Worm (Caenorhabditis elegans) whole organism, young adult: ENCODE results near the gene his-63.
"Not testable (repeated sequence)": the region's sequence is repeated elsewhere in the genome, so short reads cannot be mapped to it uniquely, and the experiment has no call there.

ENCODE experiments used
- B0336.3 ChIP-seq: fragments of 200-800 bp; sonication (Bioruptor generic); IDR thresholded peaks from 2 replicates; pipeline ENCODE4 v1.3.6; 2022; ENCODE audit warnings: missing genetic modification characterization, missing compliant biosample characterization
- D2030.7 ChIP-seq: fragments of 200-800 bp; sonication (Bioruptor generic); IDR thresholded peaks from 2 replicates; pipeline ENCODE4 v1.3.6; 2022; ENCODE audit warnings: missing genetic modification reagents, missing genetic modification characterization, missing compliant biosample characterization
- F33H1.4 ChIP-seq: fragments of 200-800 bp; sonication (Bioruptor generic); IDR thresholded peaks from 2 replicates; pipeline ENCODE4 v1.3.6; 2022; ENCODE audit warnings: missing genetic modification reagents, missing genetic modification characterization, missing compliant biosample characterization
- F39B2.1 ChIP-seq: fragments of 200-800 bp; sonication (Bioruptor generic); IDR thresholded peaks from 2 replicates; pipeline ENCODE4 v1.3.6; 2022; ENCODE audit warnings: missing genetic modification reagents, missing genetic modification characterization, missing compliant biosample characterization
- F49E8.2 ChIP-seq: sonication (generic microtip); optimal IDR thresholded peaks from 3 replicates; lab custom pipeline; 2017; ENCODE audit warnings: missing genetic modification characterization, mild to moderate bottlenecking, missing compliant biosample characterization, antibody characterized with exemption, moderate library complexity; ENCODE audit not compliant: insufficient read depth
- Y53G8AR.9 ChIP-seq: fragments of 200-800 bp; sonication (Bioruptor generic); conservative IDR thresholded peaks from 2 replicates; pipeline ENCODE4 v1.3.6; 2022; ENCODE audit warnings: missing genetic modification reagents, missing genetic modification characterization, missing compliant biosample characterization
- Y56A3A.18 ChIP-seq: fragments of 200-800 bp; sonication (Bioruptor generic); IDR thresholded peaks from 2 replicates; pipeline ENCODE4 v1.3.6; 2022; ENCODE audit warnings: missing genetic modification reagents, missing genetic modification characterization, missing compliant biosample characterization
- Y79H2A.3 ChIP-seq: fragments of 200-800 bp; sonication (Bioruptor generic); conservative IDR thresholded peaks from 2 replicates; pipeline ENCODE4 v1.3.6; 2022; ENCODE audit warnings: missing genetic modification reagents, missing genetic modification characterization, missing compliant biosample characterization
- aptf-2 ChIP-seq: fragments of 200-800 bp; sonication (Bioruptor generic); conservative IDR thresholded peaks from 2 replicates; pipeline ENCODE4 v1.3.6; 2022; ENCODE audit warnings: missing genetic modification reagents, missing genetic modification characterization, missing compliant biosample characterization
- aptf-3 ChIP-seq: fragments of 200-800 bp; sonication (Bioruptor generic); IDR thresholded peaks from 2 replicates; pipeline ENCODE4 v1.3.6; 2022; ENCODE audit warnings: missing genetic modification characterization, missing compliant biosample characterization
- attf-6 ChIP-seq: fragments of 200-800 bp; sonication (Bioruptor generic); IDR thresholded peaks from 2 replicates; pipeline ENCODE4 v1.3.6; 2022; ENCODE audit warnings: missing genetic modification reagents, missing genetic modification characterization, missing compliant biosample characterization
- cebp-2 ChIP-seq: fragments of 200-800 bp; sonication (Bioruptor generic); IDR thresholded peaks from 2 replicates; pipeline ENCODE4 v1.3.6; 2022; ENCODE audit warnings: missing genetic modification characterization, missing compliant biosample characterization
- ceh-100 ChIP-seq: fragments of 200-800 bp; sonication (Bioruptor generic); IDR thresholded peaks from 2 replicates; pipeline ENCODE4 v1.3.6; 2022; ENCODE audit warnings: missing genetic modification reagents, missing genetic modification characterization, missing compliant biosample characterization
- ceh-58 ChIP-seq: fragments of 200-800 bp; sonication (Bioruptor generic); IDR thresholded peaks from 2 replicates; pipeline ENCODE4 v1.3.6; 2022; ENCODE audit warnings: missing genetic modification characterization, missing compliant biosample characterization
- ceh-91 ChIP-seq: fragments of 200-800 bp; sonication (Bioruptor generic); IDR thresholded peaks from 2 replicates; pipeline ENCODE4 v1.3.6; 2022; ENCODE audit warnings: missing genetic modification reagents, missing genetic modification characterization, missing compliant biosample characterization
- dox-1 ChIP-seq: fragments of 200-800 bp; sonication (Bioruptor generic); IDR thresholded peaks from 2 replicates; pipeline ENCODE4 v1.3.6; 2022; ENCODE audit warnings: missing genetic modification reagents, missing genetic modification characterization, missing compliant biosample characterization
- egl-44 ChIP-seq: fragments of 200-800 bp; sonication (Bioruptor generic); IDR thresholded peaks from 2 replicates; pipeline ENCODE4 v1.3.6; 2022; ENCODE audit warnings: missing genetic modification reagents, missing genetic modification characterization, missing compliant biosample characterization
- egrh-3 ChIP-seq: fragments of 200-800 bp; sonication (Bioruptor generic); IDR thresholded peaks from 2 replicates; pipeline ENCODE4 v1.3.6; 2022; ENCODE audit warnings: missing genetic modification reagents, missing genetic modification characterization, missing compliant biosample characterization
- ekl-4 ChIP-seq: fragments of 200-800 bp; sonication (Bioruptor generic); IDR thresholded peaks from 2 replicates; pipeline ENCODE4 v1.3.6; 2022; ENCODE audit warnings: missing genetic modification reagents, missing genetic modification characterization, missing compliant biosample characterization
- hmg-1.2 ChIP-seq: fragments of 200-800 bp; sonication (Bioruptor generic); IDR thresholded peaks from 2 replicates; pipeline ENCODE4 v1.3.6; 2022; ENCODE audit warnings: missing genetic modification reagents, missing genetic modification characterization, missing compliant biosample characterization
- hmg-20 ChIP-seq: fragments of 200-800 bp; sonication (Bioruptor generic); IDR thresholded peaks from 2 replicates; pipeline ENCODE4 v1.3.6; 2022; ENCODE audit warnings: missing genetic modification reagents, missing genetic modification characterization, missing compliant biosample characterization
- hrde-1 ChIP-seq: sonication (generic microtip); optimal IDR thresholded peaks from 2 replicates; lab custom pipeline; 2016; ENCODE audit warnings: missing genetic modification characterization, mild to moderate bottlenecking, missing compliant biosample characterization, moderate library complexity, missing genotype, missing genetic modification reagents, borderline replicate concordance
- hsf-1 ChIP-seq: fragments of 200-800 bp; sonication (Bioruptor generic); IDR thresholded peaks from 2 replicates; pipeline ENCODE4 v1.3.6; 2022; ENCODE audit warnings: missing genetic modification reagents, missing genetic modification characterization, missing compliant biosample characterization
- lin-26 ChIP-seq: fragments of 200-800 bp; sonication (Bioruptor generic); IDR thresholded peaks from 2 replicates; pipeline ENCODE4 v1.3.6; 2022; ENCODE audit warnings: missing genetic modification reagents, missing genetic modification characterization, missing compliant biosample characterization
- lin-54 ChIP-seq: fragments of 200-800 bp; sonication (Bioruptor generic); optimal IDR thresholded peaks from 2 replicates; lab custom pipeline; 2018; ENCODE audit warnings: mild to moderate bottlenecking, missing genetic modification characterization, missing compliant biosample characterization
- lsl-1 ChIP-seq: fragments of 200-800 bp; sonication (Bioruptor generic); optimal IDR thresholded peaks from 2 replicates; lab custom pipeline; 2018; ENCODE audit warnings: mild to moderate bottlenecking, missing genetic modification characterization, moderate library complexity, missing compliant biosample characterization
- madf-3 ChIP-seq: fragments of 200-800 bp; sonication (Bioruptor generic); IDR thresholded peaks from 2 replicates; pipeline ENCODE4 v1.3.6; 2022; ENCODE audit warnings: missing genetic modification reagents, missing genetic modification characterization, missing compliant biosample characterization
- madf-6 ChIP-seq: fragments of 200-800 bp; sonication (Bioruptor generic); IDR thresholded peaks from 2 replicates; pipeline ENCODE4 v1.3.6; 2022; ENCODE audit warnings: missing genetic modification reagents, missing genetic modification characterization, missing compliant biosample characterization
- madf-8 ChIP-seq: fragments of 200-800 bp; sonication (Bioruptor generic); conservative IDR thresholded peaks from 2 replicates; pipeline ENCODE4 v1.3.6; 2022; ENCODE audit warnings: missing genetic modification reagents, missing genetic modification characterization, missing compliant biosample characterization
- mcd-1 ChIP-seq: fragments of 200-800 bp; sonication (Bioruptor generic); IDR thresholded peaks from 2 replicates; pipeline ENCODE4 v1.3.6; 2022; ENCODE audit warnings: missing genetic modification reagents, missing genetic modification characterization, missing compliant biosample characterization
- nfya-2 ChIP-seq: fragments of 200-800 bp; sonication (Bioruptor generic); IDR thresholded peaks from 2 replicates; pipeline ENCODE4 v1.3.6; 2022; ENCODE audit warnings: missing genetic modification reagents, missing genetic modification characterization, missing compliant biosample characterization
- pbrm-1 ChIP-seq: fragments of 200-800 bp; sonication (Bioruptor generic); IDR thresholded peaks from 2 replicates; pipeline ENCODE4 v1.3.6; 2022; ENCODE audit warnings: missing genetic modification reagents, missing genetic modification characterization, missing compliant biosample characterization
- snpc-3.4 ChIP-seq: sonication (generic microtip); optimal IDR thresholded peaks from 2 replicates; lab custom pipeline; 2017; ENCODE audit warnings: missing genetic modification characterization, mild to moderate bottlenecking, missing compliant biosample characterization, antibody characterized with exemption, moderate library complexity, missing genotype, missing genetic modification reagents
- snpc-4 ChIP-seq, 5 experiments: fragments of 150-350 bp in 1 of 5; sonication (generic microtip) in 4 of 5; optimal IDR thresholded peaks; 2 replicates each; lab custom pipeline; 2014 to 2018; ENCODE audit warnings: missing genetic modification characterization in 5 of 5, missing biosample characterization in 3 of 5, antibody characterized with exemption in 2 of 5, mild to moderate bottlenecking in 2 of 5, missing compliant biosample characterization in 2 of 5, missing genotype in 2 of 5, moderate library complexity in 2 of 5, missing genetic modification reagents in 1 of 5
- tbp1 ChIP-seq: fragments of 200-800 bp; sonication (Bioruptor generic); optimal IDR thresholded peaks from 2 replicates; lab custom pipeline; 2018; ENCODE audit warnings: mild to moderate bottlenecking, missing genetic modification characterization, missing compliant biosample characterization
- xnd-1 ChIP-seq: sonication (generic microtip); optimal IDR thresholded peaks from 2 replicates; lab custom pipeline; 2016; ENCODE audit warnings: missing genotype, missing genetic modification reagents, missing genetic modification characterization, missing compliant biosample characterization
- ztf-28 ChIP-seq: fragments of 200-800 bp; sonication (Bioruptor generic); IDR thresholded peaks from 2 replicates; pipeline ENCODE4 v1.3.6; 2022; ENCODE audit warnings: missing genetic modification reagents, missing genetic modification characterization, missing compliant biosample characterization

Gene his-63

DNA sequence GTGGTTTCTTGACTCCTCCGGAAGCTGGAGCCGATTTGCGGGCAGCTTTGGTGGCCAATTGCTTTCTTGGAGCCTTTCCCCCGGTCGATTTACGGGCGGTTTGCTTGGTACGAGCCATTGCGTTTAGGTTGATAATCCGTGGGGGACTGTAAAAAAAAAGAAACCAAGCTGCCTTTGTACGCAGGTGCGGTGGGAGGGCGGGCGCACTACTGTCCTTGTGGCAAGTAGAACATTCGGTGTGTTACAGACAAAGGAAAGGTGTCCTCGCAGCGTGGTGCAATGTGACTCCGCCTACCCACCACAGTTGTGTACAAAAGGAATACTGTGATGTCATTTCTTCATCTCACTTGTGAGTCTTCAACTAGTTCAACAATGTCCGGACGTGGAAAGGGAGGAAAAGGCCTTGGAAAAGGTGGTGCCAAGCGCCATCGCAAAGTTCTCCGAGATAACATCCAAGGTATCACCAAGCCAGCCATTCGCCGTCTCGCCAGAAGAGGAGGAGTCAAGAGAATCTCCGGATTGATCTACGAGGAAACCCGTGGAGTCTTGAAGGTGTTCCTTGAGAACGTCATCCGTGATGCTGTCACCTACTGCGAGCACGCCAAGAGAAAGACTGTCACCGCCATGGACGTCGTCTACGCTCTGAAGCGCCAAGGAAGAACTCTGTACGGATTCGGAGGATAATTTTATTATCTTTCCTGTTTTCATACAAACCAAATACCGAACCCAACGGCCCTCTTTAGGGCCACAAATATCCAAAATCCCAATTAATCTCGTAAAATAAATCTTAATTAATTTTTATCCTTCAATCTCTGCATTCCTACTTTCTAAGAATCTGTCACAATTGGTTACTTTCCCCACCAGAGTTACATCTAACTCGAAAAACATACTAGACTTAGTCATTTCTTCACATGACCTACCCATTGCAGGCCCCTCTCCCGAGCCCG is at the start of gene his-63, which contains the start of gene his-64:
TSS of gene his-63 (minus strand) at position 118 of the 947 bp plus-strand sequence.
TSS of gene his-64 (plus strand) at position 373 of the 947 bp plus-strand sequence.
- peak; percentile 66 for TF ChIP-seq Y53G8AR.9 (GFP tag; lab: Robert Waterston, UW)
- peak; percentile 43 for TF ChIP-seq madf-8 (GFP tag; lab: Robert Waterston, UW)
- TF ChIP-seq F39B2.1 (GFP tag; lab: Robert Waterston, UW) = peak; percentile 99
- peak; percentile 12; the same call in 1 of the 2 replicates for TF ChIP-seq egl-44 (GFP tag; lab: Robert Waterston, UW)
- TF ChIP-seq lsl-1 (GFP tag; lab: Kevin White, UChicago) = peak; percentile 25
- TF ChIP-seq B0336.3 (GFP tag; lab: Robert Waterston, UW) = peak; percentile 61; the same call in 1 of the 2 replicates
- TF ChIP-seq cebp-2 (GFP tag; lab: Robert Waterston, UW) = 0 out of 2 replicates have a peak, but pooled peaks have one; percentile 28
- peak; percentile 62; the same call in 1 of the 2 replicates for TF ChIP-seq pbrm-1 (GFP tag; lab: Robert Waterston, UW)
- not testable (repeated sequence) for TF ChIP-seq snpc-4 (GFP tag; optimal IDR thresholded peaks at IDR 0.05; lab: Kevin White, UChicago)
- TF ChIP-seq snpc-4 (tag; optimal IDR thresholded peaks at IDR 0.05; lab: Kevin White, UChicago) = peak in 1 of 4 experiments; percentile 25
- peak; percentile 62; the same call in 1 of the 2 replicates for TF ChIP-seq Y79H2A.3 (GFP tag; lab: Robert Waterston, UW)
- peak; percentile 54 for TF ChIP-seq F33H1.4 (GFP tag; lab: Robert Waterston, UW)
- peak; percentile 90 for TF ChIP-seq dox-1 (GFP tag; lab: Robert Waterston, UW)
- peak; percentile 39 for TF ChIP-seq snpc-3.4 (tag; lab: Kevin White, UChicago)
- TF ChIP-seq lin-54 (GFP tag; lab: Kevin White, UChicago) = peak; percentile 5
- TF ChIP-seq attf-6 (GFP tag; lab: Robert Waterston, UW) = peak; percentile 35; the same call in 1 of the 2 replicates
- 0 out of 2 replicates have a peak, but pooled peaks have one; percentile 28 for TF ChIP-seq aptf-3 (GFP tag; lab: Robert Waterston, UW)
- TF ChIP-seq D2030.7 (GFP tag; lab: Robert Waterston, UW) = peak; percentile 37
- TF ChIP-seq ceh-100 (GFP tag; lab: Robert Waterston, UW) = 0 out of 2 replicates have a peak, but pooled peaks have one; percentile 26
- TF ChIP-seq ceh-58 (GFP tag; lab: Robert Waterston, UW) = peak; percentile 84; the same call in 1 of the 2 replicates
- peak; percentile 15; the same call in 1 of the 2 replicates for TF ChIP-seq Y56A3A.18
- peak; percentile 70 for TF ChIP-seq ekl-4 (GFP tag; lab: Robert Waterston, UW)
- TF ChIP-seq ceh-91 = peak; percentile 50
- TF ChIP-seq lin-26 (GFP tag; lab: Robert Waterston, UW) = peak; percentile 85
- peak; percentile 81; the same call in 1 of the 2 replicates for TF ChIP-seq madf-3 (GFP tag; lab: Robert Waterston, UW)
- TF ChIP-seq madf-6 (GFP tag; lab: Robert Waterston, UW) = peak; percentile 81
- peak; percentile 14; the same call in 1 of the 2 replicates for TF ChIP-seq hmg-1.2 (GFP tag; lab: Robert Waterston, UW)
- TF ChIP-seq hmg-20 = 0 out of 2 replicates have a peak, but pooled peaks have one; percentile 9
- TF ChIP-seq nfya-2 = peak; percentile 82; the same call in 1 of the 2 replicates
- peak; percentile 92 for TF ChIP-seq aptf-2 (GFP tag; lab: Robert Waterston, UW)
- TF ChIP-seq mcd-1 (GFP tag; lab: Robert Waterston, UW) = 0 out of 2 replicates have a peak, but pooled peaks have one; percentile 34
- peak; percentile 12 for TF ChIP-seq xnd-1 (tag; lab: Kevin White, UChicago)
- peak; percentile 37 for TF ChIP-seq F49E8.2
- TF ChIP-seq hsf-1 (GFP tag; lab: Robert Waterston, UW) = peak; percentile 61; the same call in 1 of the 2 replicates
- peak; percentile 29 for TF ChIP-seq ztf-28 (GFP tag; lab: Robert Waterston, UW)
- peak; percentile 63 for TF ChIP-seq hrde-1 (tag; lab: Kevin White, UChicago)
- peak; percentile 8; the same call in 1 of the 2 replicates for TF ChIP-seq egrh-3 (GFP tag; lab: Robert Waterston, UW)
- TF ChIP-seq tbp1 (GFP tag; lab: Kevin White, UChicago) = peak; percentile 48
